Fruit fly (Drosophila melanogaster) whole organism, embryonic: ENCODE data around the gene CG9717.
A peak's percentile ranks its signal among the peaks of the same experiment; 100 is the strongest.

Experiments
- Atf-2 ChIP-seq: fragments of 200-800 bp; sonication (Bioruptor generic); optimal IDR thresholded peaks from 2 replicates; lab custom pipeline; 2016; ENCODE audit warnings: missing biosample characterization, missing genetic modification characterization
- CG10267 ChIP-seq: fragments of 200-800 bp; sonication (Bioruptor generic); optimal IDR thresholded peaks from 2 replicates; lab custom pipeline; 2018; ENCODE audit warnings: missing biosample characterization, mild to moderate bottlenecking, missing genetic modification characterization, moderate library complexity
- CG10959 ChIP-seq: fragments of 200-800 bp; sonication (Bioruptor generic); IDR thresholded peaks from 2 replicates; pipeline ENCODE4 v1.3.6; 2022; ENCODE audit warnings: missing biosample characterization, missing genetic modification characterization
- CG12299 ChIP-seq: fragments of 200-800 bp; sonication (Bioruptor generic); optimal IDR thresholded peaks from 2 replicates; lab custom pipeline; 2018; ENCODE audit warnings: missing biosample characterization, mild to moderate bottlenecking, missing genetic modification characterization
- CG15601 ChIP-seq: fragments of 200-800 bp; sonication (Bioruptor generic); optimal IDR thresholded peaks from 3 replicates; lab custom pipeline; 2019; ENCODE audit warnings: missing biosample characterization, mild to moderate bottlenecking, missing genetic modification characterization, moderate library complexity
- CG18764 ChIP-seq: fragments of 200-800 bp; sonication (Bioruptor generic); optimal IDR thresholded peaks from 3 replicates; lab custom pipeline; 2016; ENCODE audit warnings: missing biosample characterization, missing genetic modification characterization
- CG31388 ChIP-seq: fragments of 200-800 bp; sonication (Bioruptor generic); optimal IDR thresholded peaks from 2 replicates; lab custom pipeline; 2016; ENCODE audit warnings: missing biosample characterization, missing genetic modification characterization
- CG3163 ChIP-seq: fragments of 200-800 bp; sonication (Bioruptor generic); optimal IDR thresholded peaks from 3 replicates; lab custom pipeline; 2016; ENCODE audit warnings: missing biosample characterization, missing genetic modification characterization
- CG33213 ChIP-seq: fragments of 200-800 bp; sonication (Bioruptor generic); optimal IDR thresholded peaks from 3 replicates; lab custom pipeline; 2016; ENCODE audit warnings: missing biosample characterization, missing genetic modification characterization
- CG4404 ChIP-seq: fragments of 200-800 bp; sonication (Bioruptor generic); IDR thresholded peaks from 2 replicates; pipeline ENCODE4 v1.3.6; 2022; ENCODE audit warnings: missing biosample characterization, missing genetic modification characterization
- CG4617 ChIP-seq: fragments of 200-800 bp; sonication (Bioruptor generic); optimal IDR thresholded peaks from 3 replicates; lab custom pipeline; 2016; ENCODE audit warnings: missing biosample characterization, missing genetic modification characterization, borderline replicate concordance
- CG6254 ChIP-seq: fragments of 200-800 bp; sonication (Bioruptor generic); optimal IDR thresholded peaks from 3 replicates; lab custom pipeline; 2017; ENCODE audit warnings: mild to moderate bottlenecking, missing biosample characterization, missing genetic modification reagents, missing genetic modification characterization
- CG7987 ChIP-seq: fragments of 200-800 bp; sonication (Bioruptor generic); optimal IDR thresholded peaks from 2 replicates; lab custom pipeline; 2018; ENCODE audit warnings: missing biosample characterization, mild to moderate bottlenecking, missing genetic modification characterization, moderate library complexity
- Camta ChIP-seq: fragments of 200-800 bp; sonication (Bioruptor generic); optimal IDR thresholded peaks from 2 replicates; lab custom pipeline; 2016; ENCODE audit warnings: missing biosample characterization, missing genetic modification characterization
- E2f2 ChIP-seq: fragments of 200-800 bp; sonication (Bioruptor generic); IDR thresholded peaks from 2 replicates; pipeline ENCODE4 v1.3.6; 2022; ENCODE audit warnings: missing biosample characterization, missing genetic modification characterization
- Ets97D ChIP-seq: fragments of 200-800 bp; sonication (Bioruptor generic); optimal IDR thresholded peaks from 3 replicates; lab custom pipeline; 2016; ENCODE audit warnings: missing biosample characterization, missing genetic modification characterization
- Fer3 ChIP-seq: fragments of 200-800 bp; sonication (Bioruptor generic); optimal IDR thresholded peaks from 2 replicates; lab custom pipeline; 2018; ENCODE audit warnings: missing biosample characterization, mild to moderate bottlenecking, missing genetic modification characterization, moderate library complexity
- HLH3B ChIP-seq: fragments of 200-800 bp; sonication (Bioruptor generic); IDR thresholded peaks from 2 replicates; pipeline ENCODE4 v1.3.6; 2022; ENCODE audit warnings: missing biosample characterization, missing genetic modification characterization
- Hand ChIP-seq: fragments of 200-800 bp; sonication (Bioruptor generic); optimal IDR thresholded peaks from 2 replicates; lab custom pipeline; 2017; ENCODE audit warnings: mild to moderate bottlenecking, missing biosample characterization, missing genetic modification reagents, missing genetic modification characterization
- HmgZ ChIP-seq: fragments of 200-800 bp; sonication (Bioruptor generic); optimal IDR thresholded peaks from 2 replicates; lab custom pipeline; 2018; ENCODE audit warnings: missing biosample characterization, mild to moderate bottlenecking, missing genetic modification characterization
- Hmx ChIP-seq: fragments of 200-800 bp; sonication (Bioruptor generic); optimal IDR thresholded peaks from 2 replicates; lab custom pipeline; 2016; ENCODE audit warnings: missing biosample characterization, missing genetic modification characterization
- Hsf ChIP-seq: fragments of 200-800 bp; sonication (Bioruptor generic); optimal IDR thresholded peaks from 3 replicates; lab custom pipeline; 2016; ENCODE audit warnings: missing biosample characterization, missing genetic modification characterization
- Lhr ChIP-seq: fragments of 200-800 bp; sonication (Bioruptor generic); optimal IDR thresholded peaks from 3 replicates; lab custom pipeline; 2017; ENCODE audit warnings: mild to moderate bottlenecking, missing biosample characterization, missing genetic modification reagents, missing genetic modification characterization
- Lpt ChIP-seq: fragments of >200 bp; optimal IDR thresholded peaks from 2 replicates; lab custom pipeline; 2018; ENCODE audit warnings: missing biosample characterization, missing genetic modification characterization
- Meics ChIP-seq: fragments of 200-800 bp; sonication (Bioruptor generic); optimal IDR thresholded peaks from 2 replicates; lab custom pipeline; 2017; ENCODE audit warnings: missing biosample characterization, mild to moderate bottlenecking, missing genetic modification characterization
- Mes4 ChIP-seq: fragments of 200-800 bp; sonication (Bioruptor generic); optimal IDR thresholded peaks from 2 replicates; lab custom pipeline; 2016; ENCODE audit warnings: missing biosample characterization, missing genetic modification characterization
- NC2β ChIP-seq: fragments of 200-800 bp; sonication (Bioruptor generic); optimal IDR thresholded peaks from 2 replicates; lab custom pipeline; 2016; ENCODE audit warnings: missing biosample characterization, missing genetic modification characterization
- NfI ChIP-seq: fragments of 200-800 bp; sonication (Bioruptor generic); optimal IDR thresholded peaks from 3 replicates; lab custom pipeline; 2018; ENCODE audit warnings: missing biosample characterization, mild to moderate bottlenecking, missing genetic modification characterization, moderate library complexity
- Trl ChIP-seq, 3 experiments: fragments of >200 bp in 2 of 3; fragments of 200-800 bp in 1 of 3; sonication (Bioruptor generic) in 1 of 3; optimal IDR thresholded peaks; 2 replicates in 1 of 3; 3 replicates in 2 of 3; lab custom pipeline; 2016 to 2017; ENCODE audit warnings: missing biosample characterization in 1 of 3, missing genetic modification characterization in 1 of 3
- Vsx1 ChIP-seq: fragments of 200-800 bp; sonication (Bioruptor generic); optimal IDR thresholded peaks from 2 replicates; lab custom pipeline; 2017; ENCODE audit warnings: missing biosample characterization, mild to moderate bottlenecking, missing genetic modification characterization, missing genetic modification reagents
- ato ChIP-seq: fragments of 200-800 bp; sonication (Bioruptor generic); IDR thresholded peaks from 2 replicates; pipeline ENCODE4 v1.3.6; 2022; ENCODE audit warnings: missing biosample characterization, missing genetic modification characterization; ENCODE audit not compliant: partially characterized antibody
- cad ChIP-seq: fragments of >200 bp; optimal IDR thresholded peaks from 2 replicates; lab custom pipeline; 2017; ENCODE audit warnings: missing biosample characterization, missing genetic modification characterization
- cas ChIP-seq: fragments of 200-800 bp; sonication (Bioruptor generic); IDR thresholded peaks from 2 replicates; pipeline ENCODE4 v1.3.6; 2022; ENCODE audit warnings: missing biosample characterization, missing genetic modification characterization
- cato ChIP-seq: fragments of 200-800 bp; sonication (Bioruptor generic); optimal IDR thresholded peaks from 2 replicates; lab custom pipeline; 2016; ENCODE audit warnings: missing biosample characterization, missing genetic modification characterization, borderline replicate concordance
- chm ChIP-seq: fragments of 200-800 bp; sonication (Bioruptor generic); IDR thresholded peaks from 2 replicates; pipeline ENCODE4 v1.3.6; 2022; ENCODE audit warnings: missing biosample characterization, missing genetic modification characterization
- ewg ChIP-seq: fragments of 200-800 bp; sonication (Bioruptor generic); optimal IDR thresholded peaks from 3 replicates; lab custom pipeline; 2017; ENCODE audit warnings: mild to moderate bottlenecking, missing biosample characterization, missing genetic modification reagents, missing genetic modification characterization
- gsb ChIP-seq: fragments of 200-800 bp; sonication (Bioruptor generic); IDR thresholded peaks from 2 replicates; pipeline ENCODE4 v1.3.6; 2022; ENCODE audit warnings: missing biosample characterization, missing genetic modification characterization
- jing ChIP-seq: fragments of 200-800 bp; sonication (Bioruptor generic); optimal IDR thresholded peaks from 2 replicates; lab custom pipeline; 2018; ENCODE audit warnings: missing biosample characterization, mild to moderate bottlenecking, missing genetic modification characterization
- lab ChIP-seq: fragments of 200-800 bp; sonication (Bioruptor generic); optimal IDR thresholded peaks from 3 replicates; lab custom pipeline; 2017; ENCODE audit warnings: missing biosample characterization, missing genetic modification characterization, mild to moderate bottlenecking, moderate library complexity, missing genetic modification reagents
- nau ChIP-seq: fragments of 200-800 bp; sonication (Bioruptor generic); optimal IDR thresholded peaks from 3 replicates; lab custom pipeline; 2017; ENCODE audit warnings: missing biosample characterization, mild to moderate bottlenecking, missing genetic modification characterization, missing genetic modification reagents
- nom ChIP-seq: fragments of 200-800 bp; sonication (Bioruptor generic); optimal IDR thresholded peaks from 2 replicates; lab custom pipeline; 2017; ENCODE audit warnings: missing biosample characterization, missing genetic modification characterization, mild to moderate bottlenecking, moderate library complexity, missing genetic modification reagents
- pum ChIP-seq: fragments of 200-800 bp; sonication (Bioruptor generic); optimal IDR thresholded peaks from 2 replicates; lab custom pipeline; 2016; ENCODE audit warnings: missing biosample characterization, missing genetic modification characterization
- pzg ChIP-seq: fragments of 200-800 bp; sonication (Bioruptor generic); optimal IDR thresholded peaks from 3 replicates; lab custom pipeline; 2018; ENCODE audit warnings: missing biosample characterization, mild to moderate bottlenecking, missing genetic modification characterization, moderate library complexity
- sisA ChIP-seq: fragments of 200-800 bp; sonication (Bioruptor generic); IDR thresholded peaks from 2 replicates; pipeline ENCODE4 v1.3.6; 2022; ENCODE audit warnings: missing biosample characterization, missing genetic modification characterization
- sqz ChIP-seq: fragments of 200-800 bp; sonication (Bioruptor generic); optimal IDR thresholded peaks from 3 replicates; lab custom pipeline; 2018; ENCODE audit warnings: missing biosample characterization, mild to moderate bottlenecking, missing genetic modification characterization
- ssp ChIP-seq: fragments of 200-800 bp; sonication (Bioruptor generic); IDR thresholded peaks from 2 replicates; pipeline ENCODE4 v1.3.6; 2022; ENCODE audit warnings: missing biosample characterization, missing genetic modification characterization
- unc-4 ChIP-seq: fragments of 200-800 bp; sonication (Bioruptor generic); IDR thresholded peaks from 2 replicates; pipeline ENCODE4 v1.3.6; 2022; ENCODE audit warnings: missing biosample characterization, missing genetic modification characterization; ENCODE audit not compliant: partially characterized antibody

The CG9717 gene

dm6 chr3R:30563260-30564080, 23.6 kb downstream of the CG9717 start (continued):
- TF ChIP-seq Hand (GFP tag; lab: Kevin White, UChicago) (no peak), CG3163 (GFP tag; lab: Kevin White, UChicago) (peak; percentile 95), HLH3B (GFP tag; lab: Robert Waterston, UW) (0 out of 2 replicates have a peak, but pooled peaks have one; percentile 14), CG10959 (GFP tag; lab: Robert Waterston, UW) (no peak), jing (no peak), ewg (GFP tag; lab: Kevin White, UChicago) (peak; percentile 19), lab (peak; percentile 33), Trl (optimal IDR thresholded peaks at IDR 0.05; lab: Kevin White, UChicago) (peak; percentile 95 to 96), Trl (GFP tag; optimal IDR thresholded peaks at IDR 0.05; lab: Kevin White, UChicago) (no peak), CG6254 (GFP tag; lab: Kevin White, UChicago) (peak; percentile 34), Vsx1 (GFP tag; lab: Kevin White, UChicago) (no peak), CG12299 (tag; lab: Kevin White, UChicago) (peak; percentile 76), cas (GFP tag; lab: Robert Waterston, UW) (no peak), NC2β (GFP tag; lab: Kevin White, UChicago) (no peak), nau (peak; percentile 2), unc-4 (0 out of 2 replicates have a peak, but pooled peaks have one; percentile 11), cato (GFP tag; lab: Kevin White, UChicago) (no peak), Fer3 (tag; lab: Kevin White, UChicago) (no peak), sqz (GFP tag; lab: Kevin White, UChicago) (peak; percentile 85), CG4617 (GFP tag; lab: Kevin White, UChicago) (peak; percentile 61), Meics (GFP tag; lab: Kevin White, UChicago) (no peak), sisA (GFP tag; lab: Robert Waterston, UW) (no peak), Lpt (GFP tag; lab: Kevin White, UChicago) (no peak), CG4404 (GFP tag; lab: Robert Waterston, UW) (no peak), gsb (GFP tag; lab: Robert Waterston, UW) (no peak)

DNA sequence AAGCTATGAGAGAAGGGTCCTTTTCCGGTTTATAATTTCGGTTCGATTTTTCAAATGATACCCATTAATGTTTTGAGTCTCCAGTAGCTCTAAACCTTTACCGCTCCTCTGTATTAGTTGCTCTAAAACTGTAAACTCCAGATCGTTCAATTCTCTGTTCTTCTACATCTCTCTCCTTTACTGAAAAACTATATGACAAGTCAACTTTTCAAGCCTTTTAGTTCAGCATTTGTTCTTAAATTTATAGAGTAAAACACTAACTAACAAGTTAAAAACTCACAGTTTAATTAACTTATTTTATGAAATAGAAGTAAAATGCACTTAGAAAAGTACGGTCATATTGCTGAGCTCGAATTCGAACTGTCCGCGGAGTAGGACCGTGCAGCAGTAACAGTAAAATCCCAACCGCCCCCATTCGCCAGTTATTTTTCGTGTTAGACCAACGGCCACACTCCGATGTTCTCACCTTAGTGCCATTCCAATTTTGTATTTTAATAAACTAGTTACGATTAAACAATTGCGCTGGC, 24.3 kb downstream of the CG9717 start:
- TF ChIP-seq CG33213 (peak; percentile 46), pum (GFP tag; lab: Kevin White, UChicago) (no peak), pzg (peak; percentile 78), Mes4 (GFP tag; lab: Kevin White, UChicago) (no peak), CG7987 (GFP tag; lab: Kevin White, UChicago) (peak; percentile 35), CG18764 (GFP tag; lab: Kevin White, UChicago) (no peak), nom (GFP tag; lab: Kevin White, UChicago) (no peak), E2f2 (GFP tag; lab: Robert Waterston, UW) (peak; percentile 84), Atf-2 (GFP tag; lab: Kevin White, UChicago) (no peak), Lhr (GFP tag; lab: Kevin White, UChicago) (peak; percentile 50), ewg (GFP tag; lab: Kevin White, UChicago) (peak; percentile 28), HmgZ (tag; lab: Kevin White, UChicago) (peak; percentile 18), CG31388 (GFP tag; lab: Kevin White, UChicago) (no peak), Camta (GFP tag; lab: Kevin White, UChicago) (no peak), Hsf (GFP tag; lab: Kevin White, UChicago) (no peak), unc-4 (no peak), ato (GFP tag; lab: Robert Waterston, UW) (no peak), cad (GFP tag; lab: Kevin White, UChicago) (peak; percentile 41), NfI (GFP tag; lab: Kevin White, UChicago) (no peak), CG15601 (tag; lab: Kevin White, UChicago) (no peak), Hmx (GFP tag; lab: Kevin White, UChicago) (no peak), ssp (no peak), CG10267 (peak; percentile 25), Ets97D (GFP tag; lab: Kevin White, UChicago) (peak; percentile 38), chm (GFP tag; lab: Robert Waterston, UW) (no peak)
